Worm (Caenorhabditis elegans) whole organism, midembryonic: ENCODE results near the gene set-2.

Source experiments
- T22C8.4 ChIP-seq: fragments of 200-800 bp; sonication (Bioruptor generic); IDR thresholded peaks from 2 replicates; pipeline ENCODE4 v1.3.6; 2022; ENCODE audit warnings: missing genetic modification characterization, missing compliant biosample characterization
- cog-1 ChIP-seq: sonication (generic microtip); optimal IDR thresholded peaks from 2 replicates; lab custom pipeline; 2016; ENCODE audit warnings: missing genetic modification characterization, missing compliant biosample characterization
- flt-1 ChIP-seq: fragments of 200-800 bp; sonication (Bioruptor generic); IDR thresholded peaks from 2 replicates; pipeline ENCODE4 v1.3.6; 2022; ENCODE audit warnings: missing genetic modification characterization, missing compliant biosample characterization
- klf-2 ChIP-seq: fragments of 200-800 bp; sonication (Bioruptor generic); conservative IDR thresholded peaks from 2 replicates; pipeline ENCODE4 v1.3.6; 2022; ENCODE audit warnings: missing genetic modification reagents, missing genetic modification characterization, missing compliant biosample characterization
- med-1 ChIP-seq: sonication (generic microtip); optimal IDR thresholded peaks from 2 replicates; lab custom pipeline; 2017; ENCODE audit warnings: missing genetic modification characterization, mild to moderate bottlenecking, missing compliant biosample characterization, antibody characterized with exemption, missing genetic modification reagents; ENCODE audit not compliant: insufficient read depth
- ref-1 ChIP-seq: fragments of 200-800 bp; sonication (Bioruptor generic); conservative IDR thresholded peaks from 2 replicates; pipeline ENCODE4 v1.3.6; 2022; ENCODE audit warnings: missing genetic modification reagents, missing genetic modification characterization, missing compliant biosample characterization
- tab-1 ChIP-seq: fragments of 200-800 bp; sonication (Bioruptor generic); IDR thresholded peaks from 2 replicates; pipeline ENCODE4 v1.3.6; 2022; ENCODE audit warnings: missing genetic modification characterization, missing compliant biosample characterization
- ztf-23 ChIP-seq: fragments of 200-800 bp; sonication (Bioruptor generic); IDR thresholded peaks from 2 replicates; pipeline ENCODE4 v1.3.6; 2022; ENCODE audit warnings: missing genetic modification reagents, missing genetic modification characterization, missing compliant biosample characterization
- ztf-29 ChIP-seq: fragments of 200-800 bp; sonication (Bioruptor generic); IDR thresholded peaks from 2 replicates; pipeline ENCODE4 v1.3.6; 2022; ENCODE audit warnings: missing genetic modification reagents, missing genetic modification characterization, missing compliant biosample characterization

set-2 gene

ce11 chrIII:4874671-4875070 lies 55.3 kb downstream of the set-2 start, which contains the start of gene C35D10.12:
TSS of gene C35D10.12 (minus strand) at chrIII:4874771.
- TF ChIP-seq tab-1 (GFP tag; lab: Robert Waterston, UW) = no peak
- TF ChIP-seq ztf-29 (GFP tag; lab: Robert Waterston, UW) = no peak
- TF ChIP-seq med-1 (GFP tag; lab: Kevin White, UChicago) = no peak
- TF ChIP-seq T22C8.4 (GFP tag; lab: Robert Waterston, UW) = no peak
- no peak for TF ChIP-seq klf-2 (GFP tag; lab: Robert Waterston, UW)
- TF ChIP-seq flt-1 (GFP tag; lab: Robert Waterston, UW) = no peak

- TF ChIP-seq flt-1 (GFP tag; lab: Robert Waterston, UW) (no peak), ztf-23 (GFP tag; lab: Robert Waterston, UW) (no peak), T22C8.4 (GFP tag; lab: Robert Waterston, UW) (no peak), ztf-29 (GFP tag; lab: Robert Waterston, UW) (no peak), cog-1 (tag; lab: Kevin White, UChicago) (no peak), med-1 (GFP tag; lab: Kevin White, UChicago) (no peak), klf-2 (GFP tag; lab: Robert Waterston, UW) (no peak), ref-1 (GFP tag; lab: Robert Waterston, UW) (no peak), tab-1 (GFP tag; lab: Robert Waterston, UW) (no peak)
These were observed 56.6 kb downstream of the set-2 start for ce11 chrIII:4873395-4873794.
